Fruit fly (Drosophila melanogaster) whole organism, wandering third instar larva: ENCODE measurements around the gene kst.

Experiments
- Abd-B ChIP-seq: fragments of >200 bp; optimal IDR thresholded peaks from 2 replicates; lab custom pipeline; 2017; ENCODE audit warnings: missing biosample characterization, missing genetic modification characterization
- CG32264 ChIP-seq: fragments of 200-800 bp; sonication (Bioruptor generic); optimal IDR thresholded peaks from 2 replicates; lab custom pipeline; 2016; ENCODE audit warnings: missing biosample characterization, missing genetic modification characterization
- CG9705 ChIP-seq: fragments of 200-800 bp; sonication (Bioruptor generic); optimal IDR thresholded peaks from 2 replicates; lab custom pipeline; 2018; ENCODE audit warnings: missing biosample characterization, mild to moderate bottlenecking, missing genetic modification characterization
- CrebA ChIP-seq: fragments of 200-800 bp; sonication (Bioruptor generic); optimal IDR thresholded peaks from 2 replicates; lab custom pipeline; 2016; ENCODE audit warnings: missing biosample characterization, mild to moderate bottlenecking, missing genetic modification characterization, borderline replicate concordance
- Dfd ChIP-seq: fragments of >200 bp; optimal IDR thresholded peaks from 2 replicates; lab custom pipeline; 2017; ENCODE audit warnings: missing biosample characterization, missing genetic modification characterization
- Dif ChIP-seq: fragments of 200-275, 200-300 bp; sonication (Bioruptor generic); optimal IDR thresholded peaks from 2 replicates; lab custom pipeline; 2018; ENCODE audit warnings: missing biosample characterization, missing genetic modification characterization; ENCODE audit not compliant: partially characterized antibody
- GATAd ChIP-seq: sonication (Bioruptor generic); optimal IDR thresholded peaks from 2 replicates; lab custom pipeline; 2016; ENCODE audit warnings: missing biosample characterization, missing genetic modification characterization
- HLH106 ChIP-seq: fragments of 200-800 bp; optimal IDR thresholded peaks from 3 replicates; lab custom pipeline; 2019; ENCODE audit warnings: missing biosample characterization, mild to moderate bottlenecking, missing genetic modification characterization, moderate library complexity
- Hnf4 ChIP-seq: fragments of 200-800 bp; sonication (Bioruptor generic); optimal IDR thresholded peaks from 2 replicates; lab custom pipeline; 2016; ENCODE audit warnings: missing biosample characterization, mild to moderate bottlenecking, missing genetic modification characterization
- Hr83 ChIP-seq: fragments of 200-300 bp; sonication (Bioruptor generic); optimal IDR thresholded peaks from 2 replicates; lab custom pipeline; 2016; ENCODE audit warnings: missing biosample characterization, mild to moderate bottlenecking, missing genetic modification characterization, moderate library complexity; ENCODE audit not compliant: poor library complexity, severe bottlenecking
- Jra ChIP-seq: sonication (Bioruptor generic); optimal IDR thresholded peaks from 2 replicates; lab custom pipeline; 2016; ENCODE audit warnings: missing biosample characterization, missing genetic modification characterization
- Mio ChIP-seq: sonication (Bioruptor generic); optimal IDR thresholded peaks from 2 replicates; lab custom pipeline; 2016; ENCODE audit warnings: missing biosample characterization, missing genetic modification characterization
- Myc ChIP-seq: fragments of >200 bp; optimal IDR thresholded peaks from 2 replicates; lab custom pipeline; 2017
- N ChIP-seq: fragments of >200 bp; optimal IDR thresholded peaks from 2 replicates; lab custom pipeline; 2018; ENCODE audit warnings: missing biosample characterization, missing external identifiers, missing genetic modification characterization
- OdsH ChIP-seq: fragments of 200-800 bp; sonication (Bioruptor generic); optimal IDR thresholded peaks from 2 replicates; lab custom pipeline; 2016; ENCODE audit warnings: missing biosample characterization, mild to moderate bottlenecking, missing genetic modification characterization
- Rel ChIP-seq, 2 experiments: fragments of 200-800 bp; sonication (Bioruptor generic) in 1 of 2; optimal IDR thresholded peaks; 2 replicates in 1 of 2; 3 replicates in 1 of 2; lab custom pipeline; 2016 to 2019; ENCODE audit warnings: mild to moderate bottlenecking in 2 of 2, missing biosample characterization in 2 of 2, missing genetic modification characterization in 2 of 2, moderate library complexity in 1 of 2
- Sp1 ChIP-seq: fragments of 200-800 bp; sonication (Bioruptor generic); optimal IDR thresholded peaks from 3 replicates; lab custom pipeline; 2019; ENCODE audit warnings: missing biosample characterization, mild to moderate bottlenecking, missing genetic modification characterization, moderate library complexity
- br ChIP-seq: fragments of 200-800 bp; sonication (Bioruptor generic); optimal IDR thresholded peaks from 2 replicates; lab custom pipeline; 2016; ENCODE audit warnings: missing biosample characterization, missing genetic modification characterization
- brk ChIP-seq: fragments of 200-800 bp; sonication (Bioruptor generic); optimal IDR thresholded peaks from 2 replicates; lab custom pipeline; 2016; ENCODE audit warnings: missing biosample characterization, mild to moderate bottlenecking, missing genetic modification characterization
- dmrt93B ChIP-seq: fragments of 200-800 bp; sonication (Bioruptor generic); optimal IDR thresholded peaks from 2 replicates; lab custom pipeline; 2018; ENCODE audit warnings: missing biosample characterization, mild to moderate bottlenecking, missing genetic modification characterization
- dsf ChIP-seq: sonication (Bioruptor generic); optimal IDR thresholded peaks from 2 replicates; lab custom pipeline; 2016; ENCODE audit warnings: missing biosample characterization, missing genetic modification characterization, borderline replicate concordance
- ey ChIP-seq: fragments of 200-800 bp; sonication (Bioruptor generic); optimal IDR thresholded peaks from 2 replicates; lab custom pipeline; 2016; ENCODE audit warnings: missing biosample characterization, missing genetic modification characterization
- foxo ChIP-seq, 2 experiments: fragments of 200-800 bp; sonication (Bioruptor generic); optimal IDR thresholded peaks; 2 replicates in 1 of 2; 3 replicates in 1 of 2; lab custom pipeline; 2016 to 2017; ENCODE audit warnings: missing biosample characterization in 2 of 2, missing genetic modification characterization in 2 of 2
- fru ChIP-seq: fragments of 200-800 bp; sonication (Bioruptor generic); optimal IDR thresholded peaks from 3 replicates; lab custom pipeline; 2016; ENCODE audit warnings: missing biosample characterization, mild to moderate bottlenecking, missing genetic modification characterization
- h ChIP-seq: fragments of 200-800 bp; sonication (Bioruptor generic); optimal IDR thresholded peaks from 3 replicates; lab custom pipeline; 2016; ENCODE audit warnings: missing biosample characterization, mild to moderate bottlenecking, missing genetic modification characterization
- jim ChIP-seq: fragments of 175-275, 200-325 bp; sonication (Bioruptor generic); optimal IDR thresholded peaks from 2 replicates; lab custom pipeline; 2016; ENCODE audit warnings: missing biosample characterization, mild to moderate bottlenecking, missing genetic modification characterization
- lola ChIP-seq: fragments of >200 bp; optimal IDR thresholded peaks from 2 replicates; lab custom pipeline; 2017; ENCODE audit warnings: missing biosample characterization, missing genetic modification characterization
- pan ChIP-seq: fragments of >200 bp; optimal IDR thresholded peaks from 2 replicates; lab custom pipeline; 2017
- psq ChIP-seq: fragments of 200-800 bp; sonication (Bioruptor generic); optimal IDR thresholded peaks from 3 replicates; lab custom pipeline; 2017; ENCODE audit warnings: missing biosample characterization, mild to moderate bottlenecking, missing genetic modification characterization, moderate library complexity
- rgr ChIP-seq: fragments of 200-800 bp; sonication (Bioruptor generic); optimal IDR thresholded peaks from 3 replicates; lab custom pipeline; 2016; ENCODE audit warnings: missing biosample characterization, mild to moderate bottlenecking, missing genetic modification characterization
- sage ChIP-seq: fragments of 200-800 bp; sonication (Bioruptor generic); optimal IDR thresholded peaks from 2 replicates; lab custom pipeline; 2016; ENCODE audit warnings: missing biosample characterization, mild to moderate bottlenecking, missing genetic modification characterization
- sv ChIP-seq: fragments of 200-800 bp; sonication (Bioruptor generic); optimal IDR thresholded peaks from 3 replicates; lab custom pipeline; 2016; ENCODE audit warnings: missing biosample characterization, missing genetic modification characterization
- tai ChIP-seq: sonication (Bioruptor generic); optimal IDR thresholded peaks from 2 replicates; lab custom pipeline; 2016; ENCODE audit warnings: missing biosample characterization, missing genetic modification characterization
- woc ChIP-seq: sonication (Bioruptor generic); optimal IDR thresholded peaks from 2 replicates; lab custom pipeline; 2016; ENCODE audit warnings: missing biosample characterization, mild to moderate bottlenecking, missing genetic modification characterization

Gene kst

dm6 chr3L:3373994-3374623 is 37.4 kb downstream of the kst start, which contains the start of the genes Ythdc1 and CG12010:
Gene Ythdc1, minus strand, starts transcription at chr3L:3374170.
Gene CG12010, plus strand, starts transcription at chr3L:3374282.
- TF ChIP-seq Myc: peak; percentile 78
- no peak for TF ChIP-seq Hr83 (GFP tag; lab: Kevin White, UChicago)
- no peak for TF ChIP-seq Mio
- no peak for TF ChIP-seq sage (GFP tag; lab: Kevin White, UChicago)
- no peak for TF ChIP-seq Rel (GFP tag; optimal IDR thresholded peaks at IDR 0.05; lab: Kevin White, UChicago)
- peak; percentile 31 for TF ChIP-seq Rel (tag; optimal IDR thresholded peaks at IDR 0.05; lab: Kevin White, UChicago)

DNA sequence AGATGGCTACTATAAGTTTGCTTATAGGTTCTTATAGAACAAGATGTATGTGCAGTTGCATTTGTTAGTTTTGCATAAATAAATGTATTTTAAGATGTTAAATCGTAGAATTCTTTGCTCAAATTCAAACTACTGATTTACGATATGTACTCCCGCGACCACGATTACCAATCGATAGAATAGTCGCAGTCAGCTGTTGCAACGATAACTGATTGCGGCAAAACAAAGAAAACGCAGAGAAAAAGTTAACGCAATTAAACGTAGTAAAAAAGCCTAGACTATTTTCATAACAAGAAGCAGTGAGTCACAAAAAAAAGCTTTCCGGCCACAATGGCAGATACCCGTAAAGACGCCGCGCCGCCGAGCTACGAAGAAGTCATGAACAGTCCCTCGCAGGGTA is 39.9 kb downstream of the kst start, which contains the start of gene CG12012:
TSS of gene CG12012 (plus strand) at position 207 of the 400 bp plus-strand sequence.
- TF ChIP-seq br (peak; percentile 47), dmrt93B (GFP tag; lab: Kevin White, UChicago) (no peak)

dm6 chr3L:3377247-3377964 is 40.7 kb downstream of the kst start:
- TF ChIP-seq Rel (GFP tag; optimal IDR thresholded peaks at IDR 0.05; lab: Kevin White, UChicago): no peak
- TF ChIP-seq Rel (tag; optimal IDR thresholded peaks at IDR 0.05; lab: Kevin White, UChicago): peak; percentile 78
- no peak for TF ChIP-seq ey (GFP tag; lab: Kevin White, UChicago)

DNA sequence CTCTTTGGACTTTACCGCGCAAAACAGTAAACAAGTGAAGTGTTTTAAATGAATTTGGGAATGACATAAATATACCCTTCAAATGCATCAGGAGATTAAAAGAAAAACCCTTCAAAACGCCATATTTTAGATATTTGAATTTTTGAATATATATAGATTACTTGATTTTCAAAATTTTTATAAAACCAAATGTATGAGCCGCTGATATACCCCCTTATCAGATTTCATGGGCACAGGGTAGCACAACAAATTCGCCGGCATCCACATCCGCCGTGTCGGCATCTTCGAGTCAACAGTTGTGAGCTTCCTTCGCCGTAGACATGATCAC is 41.3 kb downstream of the kst start, which contains the start of gene Ids:
TSS of gene Ids (plus strand) at position 304 of the 328 bp plus-strand sequence.
- TF ChIP-seq OdsH (GFP tag; lab: Kevin White, UChicago): peak; percentile 84
- TF ChIP-seq pan: no peak
- TF ChIP-seq dsf (GFP tag; lab: Kevin White, UChicago): no peak
- TF ChIP-seq Dfd (GFP tag; lab: Kevin White, UChicago): no peak
- TF ChIP-seq woc (GFP tag; lab: Kevin White, UChicago): peak; percentile 50
- TF ChIP-seq sage (GFP tag; lab: Kevin White, UChicago): peak; percentile 29
- peak; percentile 65 for TF ChIP-seq Sp1 (GFP tag; lab: Kevin White, UChicago)
- TF ChIP-seq Myc: no peak
- no peak for TF ChIP-seq Dif (GFP tag; lab: Kevin White, UChicago)
- peak; percentile 75 for TF ChIP-seq HLH106
- TF ChIP-seq CG32264 (GFP tag; lab: Kevin White, UChicago): peak; percentile 67
- peak; percentile 83 for TF ChIP-seq fru
- no peak for TF ChIP-seq N (GFP tag; lab: Kevin White, UChicago)
- no peak for TF ChIP-seq brk (GFP tag; lab: Kevin White, UChicago)
- TF ChIP-seq Hnf4 (GFP tag; lab: Kevin White, UChicago): peak; percentile 78
- peak; percentile 15 for TF ChIP-seq sv (GFP tag; lab: Kevin White, UChicago)
- TF ChIP-seq Abd-B (GFP tag; lab: Kevin White, UChicago): no peak
- peak; percentile 82 for TF ChIP-seq ey (GFP tag; lab: Kevin White, UChicago)
- peak; percentile 87 for TF ChIP-seq rgr
- TF ChIP-seq psq (GFP tag; lab: Kevin White, UChicago): peak; percentile 71
- no peak for TF ChIP-seq jim (GFP tag; lab: Kevin White, UChicago)
- TF ChIP-seq foxo (GFP tag; optimal IDR thresholded peaks at IDR 0.05; lab: Kevin White, UChicago): peak; percentile 44 to 85
- no peak for TF ChIP-seq Mio
- TF ChIP-seq br: peak; percentile 75
- peak; percentile 82 for TF ChIP-seq h (GFP tag; lab: Kevin White, UChicago)

dm6 chr3L:3380225-3381043 is 43.8 kb downstream of the kst start:
- TF ChIP-seq Hnf4 (GFP tag; lab: Kevin White, UChicago) (no peak), psq (GFP tag; lab: Kevin White, UChicago) (peak; percentile 37), Jra (GFP tag; lab: Kevin White, UChicago) (no peak), dmrt93B (GFP tag; lab: Kevin White, UChicago) (no peak), fru (peak; percentile 14), Hr83 (GFP tag; lab: Kevin White, UChicago) (no peak), N (GFP tag; lab: Kevin White, UChicago) (peak; percentile 11), dsf (GFP tag; lab: Kevin White, UChicago) (no peak), rgr (peak; percentile 29), br (no peak), OdsH (GFP tag; lab: Kevin White, UChicago) (peak; percentile 8), CrebA (GFP tag; lab: Kevin White, UChicago) (no peak), sv (GFP tag; lab: Kevin White, UChicago) (no peak), Dfd (GFP tag; lab: Kevin White, UChicago) (no peak), tai (GFP tag; lab: Kevin White, UChicago) (no peak), Rel (GFP tag; optimal IDR thresholded peaks at IDR 0.05; lab: Kevin White, UChicago) (no peak), Rel (tag; optimal IDR thresholded peaks at IDR 0.05; lab: Kevin White, UChicago) (no peak), HLH106 (peak; percentile 25), GATAd (GFP tag; lab: Kevin White, UChicago) (no peak), h (GFP tag; lab: Kevin White, UChicago) (peak; percentile 27), foxo (GFP tag; optimal IDR thresholded peaks at IDR 0.05; lab: Kevin White, UChicago) (peak in 1 of 2 experiments; percentile 9), CG9705 (GFP tag; lab: Kevin White, UChicago) (no peak), lola (GFP tag; lab: Kevin White, UChicago) (no peak), Mio (no peak), brk (GFP tag; lab: Kevin White, UChicago) (no peak), Sp1 (GFP tag; lab: Kevin White, UChicago) (peak; percentile 32), ey (GFP tag; lab: Kevin White, UChicago) (no peak), sage (GFP tag; lab: Kevin White, UChicago) (no peak)
